Fruit fly (Drosophila melanogaster): Measurements from ENCODE around the gene CG8840.

CG8840 gene

DNA sequence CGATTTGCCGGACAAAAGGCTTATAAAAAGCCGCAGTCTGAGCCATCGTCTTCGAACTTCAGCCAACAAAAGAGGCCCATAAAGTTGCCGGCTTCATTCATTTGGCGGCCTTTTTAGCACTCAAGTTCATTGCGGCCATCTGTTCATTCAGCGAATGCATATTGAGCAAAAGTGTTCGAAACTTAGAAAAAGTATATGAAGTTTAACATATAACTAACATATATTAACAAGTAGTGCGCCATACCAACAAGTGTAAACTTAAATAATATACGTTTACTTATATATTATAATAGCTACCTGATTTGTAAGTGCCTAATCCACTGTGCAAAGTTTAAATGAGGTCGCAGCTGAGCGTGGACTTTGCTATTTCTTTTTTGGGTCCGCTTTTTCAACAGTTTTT, 26.0 kb downstream of the CG8840 start:
- TF ChIP-seq psq (optimal IDR thresholded peaks at IDR 0.05) (no peak), insv (optimal IDR thresholded peaks at IDR 0.05) (no peak), ttk (optimal IDR thresholded peaks at IDR 0.05) (no peak), Sin3A (optimal IDR thresholded peaks at IDR 0.05) (no peak), h (optimal IDR thresholded peaks at IDR 0.05) (no peak), Myc (optimal IDR thresholded peaks at IDR 0.05) (no peak)

dm6 chr2L:3437068-3437467, 26.7 kb downstream of the CG8840 start:
- TF ChIP-seq psq (optimal IDR thresholded peaks at IDR 0.05) (no peak), insv (optimal IDR thresholded peaks at IDR 0.05) (no peak), Myc (optimal IDR thresholded peaks at IDR 0.05) (no peak), ttk (optimal IDR thresholded peaks at IDR 0.05) (no peak), Sin3A (optimal IDR thresholded peaks at IDR 0.05) (no peak), h (optimal IDR thresholded peaks at IDR 0.05) (no peak)

DNA sequence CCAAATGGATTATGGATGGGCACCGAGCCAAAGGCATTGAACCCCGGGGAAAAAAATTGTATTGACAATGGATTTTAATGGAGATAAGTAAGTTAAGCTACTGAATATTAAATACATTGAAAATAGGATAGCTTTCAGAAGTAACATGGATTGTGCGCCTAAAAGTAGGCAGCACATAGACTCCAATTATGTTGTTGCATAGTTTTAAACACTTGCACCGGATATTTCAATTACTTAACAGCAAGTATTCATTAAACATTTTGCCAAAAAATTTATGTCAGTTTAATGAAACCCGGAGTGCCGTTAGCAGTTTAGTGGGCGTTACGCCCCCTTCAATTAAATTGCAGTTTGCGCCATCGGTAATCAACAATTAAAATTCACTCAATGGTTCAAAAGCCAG, 27.7 kb downstream of the CG8840 start:
- TF ChIP-seq Myc (optimal IDR thresholded peaks at IDR 0.05) (no peak), h (optimal IDR thresholded peaks at IDR 0.05) (no peak), insv (optimal IDR thresholded peaks at IDR 0.05) (no peak), psq (optimal IDR thresholded peaks at IDR 0.05) (no peak), ttk (optimal IDR thresholded peaks at IDR 0.05) (no peak), Sin3A (optimal IDR thresholded peaks at IDR 0.05) (no peak)

- no peak for TF ChIP-seq ttk (optimal IDR thresholded peaks at IDR 0.05)
- no peak for TF ChIP-seq Myc (optimal IDR thresholded peaks at IDR 0.05)
- no peak for TF ChIP-seq insv (optimal IDR thresholded peaks at IDR 0.05)
Observed at dm6 chr2L:3439502-3439901, 29.1 kb downstream of the CG8840 start.

dm6 chr2L:3440322-3440721, 30.0 kb downstream of the CG8840 start:
- TF ChIP-seq insv (optimal IDR thresholded peaks at IDR 0.05): no peak
- TF ChIP-seq h (optimal IDR thresholded peaks at IDR 0.05): no peak
- no peak for TF ChIP-seq Myc (optimal IDR thresholded peaks at IDR 0.05)
- no peak for TF ChIP-seq ttk (optimal IDR thresholded peaks at IDR 0.05)
- no peak for TF ChIP-seq psq (optimal IDR thresholded peaks at IDR 0.05)
- no peak for TF ChIP-seq Sin3A (optimal IDR thresholded peaks at IDR 0.05)

dm6 chr2L:3441158-3441557, 30.8 kb downstream of the CG8840 start:
- TF ChIP-seq Myc (optimal IDR thresholded peaks at IDR 0.05) (no peak), h (optimal IDR thresholded peaks at IDR 0.05) (no peak), insv (optimal IDR thresholded peaks at IDR 0.05) (no peak), Sin3A (optimal IDR thresholded peaks at IDR 0.05) (no peak), psq (optimal IDR thresholded peaks at IDR 0.05) (no peak), ttk (optimal IDR thresholded peaks at IDR 0.05) (no peak)

DNA sequence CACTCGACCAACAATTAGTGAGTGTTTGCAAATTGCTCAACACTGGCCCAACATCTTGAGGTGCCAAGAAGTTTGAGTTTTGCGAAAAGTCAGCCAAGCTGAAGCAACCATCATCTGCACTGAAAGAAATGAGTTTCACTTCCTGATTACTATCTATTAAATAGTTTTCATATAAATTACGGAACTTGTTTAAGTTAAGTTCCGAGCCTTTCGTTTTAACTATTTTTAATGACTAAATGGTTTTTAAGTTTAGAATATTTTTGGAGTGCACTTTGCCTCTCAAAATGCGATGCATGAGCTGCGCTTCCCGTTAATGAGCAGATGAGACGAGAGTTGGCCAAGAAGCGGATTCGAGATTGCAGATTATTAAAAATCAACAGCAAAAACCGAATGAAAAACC, 31.3 kb downstream of the CG8840 start:
- no peak for TF ChIP-seq h (optimal IDR thresholded peaks at IDR 0.05)
- TF ChIP-seq ttk (optimal IDR thresholded peaks at IDR 0.05): no peak
- TF ChIP-seq Myc (optimal IDR thresholded peaks at IDR 0.05): no peak
- TF ChIP-seq Sin3A (optimal IDR thresholded peaks at IDR 0.05): no peak
- no peak for TF ChIP-seq insv (optimal IDR thresholded peaks at IDR 0.05)
- TF ChIP-seq psq (optimal IDR thresholded peaks at IDR 0.05): no peak

DNA sequence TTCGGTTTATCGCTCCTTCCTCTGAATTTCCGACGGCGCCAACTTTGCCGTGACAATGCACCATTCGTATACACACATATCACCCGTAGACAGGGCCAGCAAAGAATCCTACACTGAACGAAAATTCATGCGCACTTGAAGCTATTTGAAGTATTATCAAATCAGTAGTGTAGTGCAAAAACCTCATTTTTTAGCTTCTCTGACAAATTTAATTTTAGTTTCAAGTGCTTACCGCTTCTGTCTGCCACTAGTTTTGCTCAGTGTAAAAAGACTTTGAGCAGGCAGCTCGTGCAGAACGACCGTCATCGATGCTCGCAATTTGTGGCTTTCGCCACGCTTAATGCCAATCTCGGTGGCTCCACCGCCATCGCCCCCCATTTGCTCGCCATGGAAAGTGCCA, 34.4 kb downstream of the CG8840 start:
- TF ChIP-seq insv (optimal IDR thresholded peaks at IDR 0.05) (no peak), ttk (optimal IDR thresholded peaks at IDR 0.05) (no peak), Myc (optimal IDR thresholded peaks at IDR 0.05) (no peak), h (optimal IDR thresholded peaks at IDR 0.05) (no peak), Sin3A (optimal IDR thresholded peaks at IDR 0.05) (no peak), psq (optimal IDR thresholded peaks at IDR 0.05) (no peak)

DNA sequence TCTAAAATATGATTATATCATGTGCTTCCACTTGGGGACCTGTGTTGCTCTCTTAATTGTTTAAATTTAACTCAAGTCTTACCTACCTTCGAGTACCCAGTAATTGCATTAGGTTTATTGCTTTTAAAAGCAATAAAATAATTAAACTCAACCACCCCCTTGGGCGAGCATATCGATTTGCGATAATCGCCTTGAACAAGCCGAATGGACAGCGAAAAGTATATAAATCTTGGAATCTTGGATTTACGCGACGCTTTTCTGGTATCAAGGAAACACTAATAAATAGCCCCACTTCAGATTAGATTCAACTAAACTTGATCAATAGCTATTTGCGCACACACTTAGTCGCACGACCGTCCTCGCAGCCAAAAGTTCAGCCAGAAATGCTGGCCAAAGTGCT, 35.3 kb downstream of the CG8840 start, which contains the start of gene CG2772:
Gene CG2772 (plus strand): TSS at position 338 of the 400 bp plus-strand sequence.
- no peak for TF ChIP-seq ttk (optimal IDR thresholded peaks at IDR 0.05)
- TF ChIP-seq psq (optimal IDR thresholded peaks at IDR 0.05): no peak
- no peak for TF ChIP-seq insv (optimal IDR thresholded peaks at IDR 0.05)
- TF ChIP-seq h (optimal IDR thresholded peaks at IDR 0.05): no peak
- TF ChIP-seq Sin3A (optimal IDR thresholded peaks at IDR 0.05): no peak
- no peak for TF ChIP-seq Myc (optimal IDR thresholded peaks at IDR 0.05)

DNA sequence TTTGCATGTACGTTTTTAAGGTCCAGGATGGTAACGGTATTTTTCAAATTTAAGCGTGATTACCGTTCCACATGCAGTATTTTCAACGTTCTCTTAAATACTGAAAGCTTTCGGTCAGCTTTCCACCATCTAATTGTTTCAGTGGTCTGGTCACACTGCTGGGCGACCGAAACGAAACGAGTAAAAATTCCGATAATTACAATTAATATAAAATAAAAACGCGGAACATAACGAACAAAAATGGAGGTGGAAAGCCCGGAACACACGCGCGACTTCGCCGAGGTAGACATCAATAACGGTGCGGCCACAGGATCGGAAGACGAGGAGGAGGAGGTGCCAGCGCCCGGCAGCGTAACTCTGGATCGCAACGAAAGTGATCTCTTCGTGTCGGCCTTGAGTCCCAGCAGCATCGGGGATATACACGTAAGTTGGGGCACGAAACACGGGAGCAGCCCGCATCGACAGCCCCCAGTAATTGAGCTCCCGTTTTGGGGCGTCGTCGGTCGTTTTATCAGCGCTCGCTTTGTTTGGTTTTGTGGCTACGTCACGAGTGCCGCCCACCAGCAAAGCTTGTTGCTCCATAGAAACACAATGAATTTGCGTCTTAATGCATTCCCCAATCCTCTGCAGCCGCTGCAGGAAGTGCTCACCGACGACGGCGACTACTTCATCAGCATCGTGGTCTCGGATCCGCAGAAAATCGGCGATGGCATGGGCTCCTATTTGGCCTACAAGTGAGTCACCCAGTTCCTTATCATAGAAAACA, 39.4 kb downstream of the CG8840 start, which contains the start of gene Snx1:
Gene Snx1 (plus strand): TSS at position 129 of the 766 bp plus-strand sequence.
- TF ChIP-seq Myc (optimal IDR thresholded peaks at IDR 0.05): no peak
- TF ChIP-seq Sin3A (optimal IDR thresholded peaks at IDR 0.05): no peak
- no peak for TF ChIP-seq ttk (optimal IDR thresholded peaks at IDR 0.05)
- no peak for TF ChIP-seq h (optimal IDR thresholded peaks at IDR 0.05)
- no peak for TF ChIP-seq psq (optimal IDR thresholded peaks at IDR 0.05)
- TF ChIP-seq insv (optimal IDR thresholded peaks at IDR 0.05): no peak

DNA sequence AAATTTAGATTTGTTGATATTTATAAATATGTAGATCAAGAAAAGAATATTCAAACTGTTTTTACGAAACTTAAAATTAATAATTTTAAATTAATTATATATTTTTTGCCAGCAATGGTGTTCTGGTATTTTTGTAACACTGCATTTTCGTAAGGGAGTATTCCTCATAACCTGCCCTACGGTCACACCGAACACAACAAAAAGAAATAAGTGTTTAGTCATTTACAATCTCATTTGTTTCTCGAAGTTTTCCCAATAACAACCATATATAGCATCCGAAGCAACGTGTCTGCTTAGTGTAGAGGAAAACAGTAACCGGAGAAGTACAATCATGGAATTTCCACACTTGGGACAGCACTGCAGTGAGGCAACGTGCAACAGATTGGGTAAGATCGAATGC, 41.9 kb downstream of the CG8840 start, which contains the start of gene CG12795:
Gene CG12795 (plus strand): TSS at position 181 of the 400 bp plus-strand sequence.
- no peak for TF ChIP-seq ttk (optimal IDR thresholded peaks at IDR 0.05)
- no peak for TF ChIP-seq Myc (optimal IDR thresholded peaks at IDR 0.05)
- no peak for TF ChIP-seq psq (optimal IDR thresholded peaks at IDR 0.05)
- no peak for TF ChIP-seq Sin3A (optimal IDR thresholded peaks at IDR 0.05)
- no peak for TF ChIP-seq insv (optimal IDR thresholded peaks at IDR 0.05)
- TF ChIP-seq h (optimal IDR thresholded peaks at IDR 0.05): no peak

DNA sequence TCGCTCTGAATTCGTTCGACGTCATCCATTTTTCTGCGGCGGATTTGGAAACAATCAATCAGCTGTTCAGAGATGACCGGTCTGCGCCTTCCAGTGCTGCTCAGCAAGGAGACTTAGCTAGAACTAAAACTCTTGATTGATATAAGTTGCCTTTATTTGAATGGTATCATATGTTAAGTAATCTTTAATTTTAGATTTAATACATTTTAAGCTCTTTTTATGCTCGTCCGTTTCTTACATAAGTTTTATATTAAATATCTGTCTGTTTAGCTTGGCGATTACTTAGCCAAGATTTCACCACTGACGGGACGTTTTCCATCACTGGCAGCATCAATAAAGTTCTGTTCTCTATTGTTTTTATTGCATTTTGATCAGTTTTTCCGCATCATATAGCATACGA, 46.6 kb downstream of the CG8840 start, which contains the start of the genes Cog3 and Sec5:
Gene Cog3 (minus strand): TSS at position 58 of the 400 bp plus-strand sequence.
Gene Sec5 (plus strand): TSS at position 296 of the 400 bp plus-strand sequence.
- TF ChIP-seq psq (optimal IDR thresholded peaks at IDR 0.05) (no peak), h (optimal IDR thresholded peaks at IDR 0.05) (no peak), ttk (optimal IDR thresholded peaks at IDR 0.05) (no peak), insv (optimal IDR thresholded peaks at IDR 0.05) (no peak), Sin3A (optimal IDR thresholded peaks at IDR 0.05) (no peak), Myc (optimal IDR thresholded peaks at IDR 0.05) (no peak)

All from Kc167 (cell line).